Fruit fly (Drosophila melanogaster): Measurements from ENCODE around the gene CG14711.

CG14711 gene

DNA sequence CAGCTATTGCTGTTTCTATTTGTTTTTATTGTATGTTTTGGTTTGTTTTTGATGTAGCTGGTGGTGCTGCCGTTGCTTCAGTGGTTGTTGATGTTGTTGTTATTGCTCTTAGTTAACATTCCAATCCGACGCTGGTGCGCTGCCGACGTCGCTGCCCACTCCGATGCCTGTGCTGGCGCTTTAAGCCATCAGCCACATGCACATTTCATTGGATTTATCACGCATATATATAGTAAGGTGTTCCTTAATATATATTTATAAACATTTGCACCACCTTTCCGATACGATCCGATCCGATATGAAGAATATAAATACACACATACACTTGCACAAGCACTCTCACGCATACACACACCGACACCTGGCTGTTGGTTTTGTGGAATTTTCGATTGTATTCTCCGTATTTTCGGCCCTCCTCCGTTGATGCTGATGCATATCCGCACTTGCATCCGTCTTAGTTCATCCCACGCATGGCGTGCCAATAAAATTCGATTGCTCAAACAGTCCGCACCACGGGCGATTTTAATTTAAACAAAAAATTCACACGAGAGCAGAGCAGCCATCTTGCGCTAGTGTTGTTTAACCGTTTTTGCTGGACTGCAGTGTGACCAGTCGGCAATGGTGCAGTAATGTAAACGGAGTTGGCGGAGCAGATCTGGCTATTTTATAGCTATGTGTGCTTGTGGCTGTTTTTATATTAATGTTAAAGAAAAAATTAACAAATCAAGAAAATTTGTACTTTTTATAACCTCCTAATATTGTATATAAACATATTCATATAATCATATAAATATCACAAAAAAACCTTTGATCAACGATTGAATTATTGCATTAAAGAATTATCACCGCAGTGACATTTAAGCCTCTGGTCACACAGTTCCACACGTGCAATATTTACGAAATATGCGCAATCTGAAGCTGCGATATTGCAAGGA is 27.2 kb downstream of the CG14711 start, which contains the start of the genes Csk and Elp1 (continued):
- TF ChIP-seq CG8765 (GFP tag; IDR thresholded peaks at IDR 0.05), result no peak
- peak; percentile 12 for TF ChIP-seq CG31388 (GFP tag; optimal IDR thresholded peaks at IDR 0.05)
- TF ChIP-seq org-1 (GFP tag; optimal IDR thresholded peaks at IDR 0.05), result no peak
- TF ChIP-seq CG9797 (GFP tag; optimal IDR thresholded peaks at IDR 0.05), result peak; percentile 96
- TF ChIP-seq CG4360 (GFP tag; IDR thresholded peaks at IDR 0.05), result peak; percentile 80
- no peak for TF ChIP-seq nerfin-2 (GFP tag; IDR thresholded peaks at IDR 0.05; ENCODE audit: partially characterized antibody)
- peak; percentile 49 for TF ChIP-seq CG10979 (tag; optimal IDR thresholded peaks at IDR 0.05)
- TF ChIP-seq CG32772 (GFP tag; IDR thresholded peaks at IDR 0.05), result no peak
- no peak for TF ChIP-seq Dll (GFP tag; IDR thresholded peaks at IDR 0.05; ENCODE audit: partially characterized antibody)
- TF ChIP-seq CG18011 (GFP tag; optimal IDR thresholded peaks at IDR 0.05), result no peak
- no peak for TF ChIP-seq otp (GFP tag; IDR thresholded peaks at IDR 0.05)
- TF ChIP-seq MTF-1 (GFP tag; optimal IDR thresholded peaks at IDR 0.05; ENCODE audit: borderline replicate concordance), result no peak
- TF ChIP-seq dpn (GFP tag; optimal IDR thresholded peaks at IDR 0.05), result peak; percentile 50 to 63
- TF ChIP-seq slou (GFP tag; optimal IDR thresholded peaks at IDR 0.05), result peak; percentile 37
- TF ChIP-seq CG10565 (GFP tag; optimal IDR thresholded peaks at IDR 0.05), result no peak
- TF ChIP-seq chinmo (GFP tag; IDR thresholded peaks at IDR 0.05; ENCODE audit: partially characterized antibody), result 0 out of 4 replicates have a peak, but pooled peaks have one; percentile 30
- no peak for TF ChIP-seq CG17612 (GFP tag; IDR thresholded peaks at IDR 0.05)
- TF ChIP-seq CG8478 (optimal IDR thresholded peaks at IDR 0.05), result peak; percentile 40
- TF ChIP-seq HmgD (GFP tag; optimal IDR thresholded peaks at IDR 0.05), result no peak
- peak; percentile 37; the same call in 1 of the 2 replicates for TF ChIP-seq inv (GFP tag; IDR thresholded peaks at IDR 0.05; ENCODE audit: partially characterized antibody)
- TF ChIP-seq fru (optimal IDR thresholded peaks at IDR 0.05), result no peak
- no peak for TF ChIP-seq CG31224 (GFP tag; IDR thresholded peaks at IDR 0.05)
- no peak for TF ChIP-seq CG31365 (tag; optimal IDR thresholded peaks at IDR 0.05)
- TF ChIP-seq CkIIα-i1 (GFP tag; IDR thresholded peaks at IDR 0.05), result no peak
- no peak for TF ChIP-seq CG6254 (GFP tag; optimal IDR thresholded peaks at IDR 0.05)

- TF ChIP-seq eve (GFP tag; optimal IDR thresholded peaks at IDR 0.05), result peak in 1 of 2 experiments; percentile 80
- TF ChIP-seq CG12155 (GFP tag; optimal IDR thresholded peaks at IDR 0.05), result peak; percentile 85
- TF ChIP-seq row (GFP tag; IDR thresholded peaks at IDR 0.05), result peak; percentile 98
- TF ChIP-seq kah (GFP tag; optimal IDR thresholded peaks at IDR 0.05), result peak; percentile 79
- TF ChIP-seq ash1 (GFP tag; optimal IDR thresholded peaks at IDR 0.05), result peak; percentile 21
- TF ChIP-seq CG7271 (tag; optimal IDR thresholded peaks at IDR 0.05), result peak; percentile 88
- TF ChIP-seq CTCF (GFP tag; optimal IDR thresholded peaks at IDR 0.05), result peak; percentile 57
- TF ChIP-seq CG18262 (tag; optimal IDR thresholded peaks at IDR 0.05), result peak; percentile 97
- TF ChIP-seq luna (GFP tag; optimal IDR thresholded peaks at IDR 0.05), result no peak
- TF ChIP-seq pita (GFP tag; optimal IDR thresholded peaks at IDR 0.05), result no peak
- peak; percentile 54; the same call in 1 of the 2 replicates for TF ChIP-seq tna (GFP tag; IDR thresholded peaks at IDR 0.05; ENCODE audit: partially characterized antibody)
- peak; percentile 98 for TF ChIP-seq CG31441 (GFP tag; IDR thresholded peaks at IDR 0.05)
- peak; percentile 72 for TF ChIP-seq NFAT (GFP tag; IDR thresholded peaks at IDR 0.05)
- peak; percentile 77 for TF ChIP-seq CG6654 (GFP tag; optimal IDR thresholded peaks at IDR 0.05)
- TF ChIP-seq Blimp-1 (GFP tag; optimal IDR thresholded peaks at IDR 0.05), result peak; percentile 97
- peak; percentile 68 for TF ChIP-seq D19B (GFP tag; optimal IDR thresholded peaks at IDR 0.05)
- TF ChIP-seq pan (optimal IDR thresholded peaks at IDR 0.05), result no peak
- TF ChIP-seq pan (GFP tag; optimal IDR thresholded peaks at IDR 0.05 in 1 of 2, IDR thresholded peaks at IDR 0.05 in 1 of 2), result peak in 1 of 2 experiments; percentile 98
- TF ChIP-seq danr (GFP tag; IDR thresholded peaks at IDR 0.05), result peak; percentile 87
- TF ChIP-seq CG3838 (GFP tag; optimal IDR thresholded peaks at IDR 0.05), result peak; percentile 48
- TF ChIP-seq CG4404 (GFP tag; IDR thresholded peaks at IDR 0.05), result peak; percentile 88
- TF ChIP-seq tx (GFP tag; optimal IDR thresholded peaks at IDR 0.05), result peak; percentile 24
- TF ChIP-seq CG14667 (GFP tag; IDR thresholded peaks at IDR 0.05), result peak; percentile 92
- peak; percentile 86 for TF ChIP-seq Dbx (GFP tag; IDR thresholded peaks at IDR 0.05)
- TF ChIP-seq CG17385 (GFP tag; optimal IDR thresholded peaks at IDR 0.05), result peak; percentile 91
Measured at dm6 chr3R:11655873-11656374, 32.8 kb downstream of the CG14711 start, which contains the start of gene CG42327. CG42327 (plus strand) TSS chr3R:11656149.

Measured in whole organism, embryonic.